Fruit fly (Drosophila melanogaster) ovary, adult (tissue): ENCODE results near the gene kek1.
A peak's percentile ranks its signal among the peaks of the same experiment; 100 is the strongest.

Experiments
- CG17801 ChIP-seq: fragments of 200-800 bp; optimal IDR thresholded peaks from 2 replicates; lab custom pipeline; 2019; ENCODE audit warnings: missing biosample characterization, mild to moderate bottlenecking, missing genetic modification characterization, moderate library complexity; ENCODE audit not compliant: partially characterized antibody

Gene kek1

DNA sequence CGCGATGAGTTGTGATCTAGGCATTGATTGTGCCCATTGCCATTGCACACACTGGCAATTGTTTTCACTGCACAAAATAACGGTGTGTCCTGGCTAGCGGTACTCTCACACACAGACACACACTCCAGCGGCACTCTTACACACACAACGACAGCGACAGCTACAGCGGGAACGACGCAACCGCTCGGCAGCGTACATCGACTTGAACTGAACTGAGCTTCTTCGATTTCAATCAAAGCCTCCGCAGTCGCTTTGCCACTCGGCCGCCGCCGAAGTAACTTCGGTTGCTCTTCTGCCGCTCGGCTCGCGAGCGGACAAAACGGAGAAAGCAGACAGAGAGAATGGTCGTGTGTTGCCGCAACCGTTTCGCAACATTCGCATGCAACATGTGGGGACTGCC lies at the start of gene kek1:
kek1 (minus strand) TSS at position 191 of the 400 bp plus-strand sequence.
- peak; percentile 56 for TF ChIP-seq CG17801 (GFP tag; lab: Kevin White, UChicago)

DNA sequence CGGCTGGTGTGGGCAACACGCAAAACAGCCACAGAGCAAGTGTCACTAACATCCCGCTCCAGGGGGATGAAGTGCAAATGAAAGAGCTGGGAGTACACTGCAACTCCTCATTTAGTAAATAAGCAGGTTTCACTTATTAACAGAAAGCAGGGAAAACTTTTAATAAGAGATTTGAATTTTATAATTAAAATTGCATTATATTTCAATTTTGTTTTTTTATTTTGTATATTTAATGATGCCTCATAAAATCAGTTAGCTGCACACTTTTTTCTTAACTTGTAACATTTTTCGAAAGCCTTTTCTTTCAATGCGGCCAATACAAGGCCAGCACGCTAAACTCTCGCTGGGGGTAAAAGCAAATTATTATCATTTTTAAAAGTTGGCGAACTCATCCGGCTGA lies 44.9 kb upstream of the kek1 start:
- TF ChIP-seq CG17801 (GFP tag; lab: Kevin White, UChicago), result no peak

DNA sequence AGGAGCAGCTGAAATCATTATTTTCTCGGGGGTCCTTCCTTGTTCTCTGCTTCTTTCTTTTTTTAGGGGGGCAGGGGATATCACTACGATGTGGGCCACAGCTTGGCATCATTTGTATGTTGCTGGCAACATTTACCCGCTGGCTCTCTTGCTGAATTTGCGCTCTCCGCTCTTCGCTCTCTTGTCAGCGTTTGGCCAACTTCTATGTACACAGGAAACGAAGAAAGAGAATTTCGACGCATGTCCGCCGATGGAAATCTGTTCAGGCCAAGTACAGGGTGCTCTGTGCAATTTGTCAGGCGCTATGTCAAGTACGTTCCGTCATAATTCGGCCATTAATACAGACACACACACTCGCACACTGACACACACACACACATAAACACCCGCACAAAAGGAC lies 31.9 kb upstream of the kek1 start:
- no peak for TF ChIP-seq CG17801 (GFP tag; lab: Kevin White, UChicago)

DNA sequence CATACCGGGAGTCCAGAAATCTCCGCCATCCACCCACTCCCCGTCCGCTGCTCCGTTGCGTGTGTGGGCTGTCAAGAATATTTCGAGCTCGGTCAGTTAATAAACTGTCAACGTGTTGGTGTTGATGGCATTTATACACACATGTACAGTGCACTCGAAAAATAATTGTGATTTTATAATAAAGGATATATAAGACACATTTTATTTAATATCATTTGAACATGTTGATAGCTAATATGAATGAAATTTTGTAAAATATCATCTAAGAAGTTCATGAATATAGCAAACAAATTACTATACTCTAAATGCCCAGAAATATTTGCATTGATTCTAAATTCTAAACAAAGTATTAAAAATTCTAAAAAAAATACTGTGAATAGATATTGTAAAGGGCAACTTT lies 27.5 kb upstream of the kek1 start:
- TF ChIP-seq CG17801 (GFP tag; lab: Kevin White, UChicago), result no peak

DNA sequence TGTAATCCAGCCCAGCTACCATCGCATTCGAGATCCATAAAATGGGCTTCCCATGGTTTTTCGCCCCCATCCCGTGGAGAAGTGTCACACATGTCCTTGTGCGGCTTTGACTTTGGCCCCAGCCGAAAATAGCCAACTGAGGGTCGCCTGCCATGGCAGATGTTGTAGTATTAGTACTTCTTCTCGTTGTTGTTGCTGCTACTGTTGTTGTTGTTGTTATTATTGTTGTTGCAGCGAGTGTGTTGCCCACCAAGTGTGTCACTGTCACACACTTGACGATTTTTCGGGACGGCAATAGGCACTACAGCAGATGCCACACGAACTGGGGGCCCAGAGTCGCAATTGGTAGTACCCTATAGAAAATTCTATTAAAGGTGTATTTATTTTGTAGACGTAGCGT lies 20.9 kb upstream of the kek1 start:
- TF ChIP-seq CG17801 (GFP tag; lab: Kevin White, UChicago), result no peak

DNA sequence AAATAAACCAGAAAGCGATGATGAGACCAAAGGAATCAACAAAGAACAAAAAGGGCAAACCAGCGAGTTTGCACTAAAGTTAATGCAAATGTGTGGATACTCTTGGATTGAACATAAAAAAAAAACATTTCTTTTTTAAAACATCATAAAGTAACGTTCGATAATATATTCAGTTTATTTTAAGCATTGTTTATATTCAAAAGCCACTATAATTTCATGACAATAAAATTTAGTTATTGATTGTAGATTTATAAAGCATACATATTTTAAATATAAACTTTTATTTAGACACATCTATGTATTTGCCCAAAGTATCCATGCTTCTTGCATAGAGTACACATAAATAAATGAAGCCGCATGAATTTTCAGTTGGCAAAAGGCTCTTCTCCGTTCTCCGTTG lies 19.3 kb upstream of the kek1 start:
- TF ChIP-seq CG17801 (GFP tag; lab: Kevin White, UChicago), result no peak

DNA sequence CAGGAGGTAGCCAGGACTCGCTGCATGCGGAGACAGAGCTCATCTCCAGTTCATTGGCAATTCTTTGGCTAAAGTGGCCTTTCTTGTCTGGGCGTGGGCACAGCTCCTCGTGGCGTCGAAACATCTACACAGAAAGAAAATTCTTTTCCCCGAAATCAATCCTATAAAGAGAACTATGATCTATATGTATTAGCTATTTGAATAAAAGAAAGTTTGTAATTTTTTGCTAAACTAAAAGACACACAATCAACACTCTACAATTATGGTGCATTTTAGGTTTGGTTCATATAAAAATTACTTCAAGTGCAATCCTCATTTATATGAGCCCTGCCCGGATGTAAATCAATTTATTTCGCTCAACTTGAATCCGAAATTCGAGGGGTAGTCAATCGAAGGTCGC lies 18.6 kb upstream of the kek1 start:
- TF ChIP-seq CG17801 (GFP tag; lab: Kevin White, UChicago), result no peak

DNA sequence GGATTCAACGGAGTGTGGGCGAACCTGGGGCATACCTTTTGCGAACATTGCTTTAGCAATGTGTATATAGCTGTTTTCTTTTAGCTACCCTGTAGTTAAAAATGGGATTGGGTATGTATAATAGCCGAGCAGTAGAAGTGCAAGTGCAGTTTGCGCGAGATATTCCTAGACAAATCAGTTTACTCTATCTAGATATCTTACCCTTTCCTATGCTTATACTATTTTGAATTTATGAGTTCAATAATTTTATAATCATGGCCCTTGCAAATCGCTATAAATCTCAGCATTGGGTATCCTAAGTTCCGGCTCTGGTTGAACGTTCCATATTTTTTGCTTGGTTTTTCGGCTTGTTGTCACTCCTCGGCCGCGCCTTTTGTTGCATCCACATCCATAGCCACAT lies 17.8 kb upstream of the kek1 start:
- no peak for TF ChIP-seq CG17801 (GFP tag; lab: Kevin White, UChicago)

DNA sequence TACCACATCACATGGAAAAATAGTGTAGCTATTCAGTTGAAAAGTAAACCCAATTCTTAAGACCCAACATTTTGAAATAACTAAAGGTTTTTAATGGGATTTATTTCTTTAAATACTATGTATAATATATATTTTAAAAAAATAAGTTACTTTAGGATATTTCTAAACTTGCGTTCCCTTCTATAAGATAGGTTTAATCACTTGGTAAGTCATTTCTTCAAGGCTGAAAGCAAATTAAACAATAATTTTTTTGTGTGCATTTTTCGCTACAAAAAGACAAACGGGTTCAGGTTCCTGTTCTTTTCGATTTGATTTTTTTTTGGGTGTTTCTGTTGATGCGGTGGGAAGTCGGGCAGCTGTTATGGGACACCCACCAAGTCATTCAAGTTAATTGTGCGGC lies 14.8 kb upstream of the kek1 start:
- no peak for TF ChIP-seq CG17801 (GFP tag; lab: Kevin White, UChicago)

DNA sequence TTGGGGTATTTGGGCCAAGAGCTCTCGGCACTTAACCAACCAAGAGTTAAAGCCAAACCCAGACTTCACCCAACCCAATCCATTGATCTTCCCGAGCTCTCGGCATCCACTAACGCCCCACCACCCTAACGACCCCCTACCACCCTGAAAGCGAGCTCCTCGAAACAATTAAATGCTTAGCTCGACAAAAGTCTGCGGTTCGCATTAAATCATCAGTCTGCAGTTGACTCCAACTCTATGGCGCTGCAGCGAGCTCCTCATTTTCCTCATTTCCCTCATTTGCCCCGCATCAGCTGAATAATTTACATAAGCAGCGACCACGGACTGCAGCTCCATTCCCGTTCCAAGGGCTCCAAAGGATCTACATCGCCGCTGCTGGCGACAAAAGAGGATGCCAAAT lies 13.5 kb upstream of the kek1 start:
- no peak for TF ChIP-seq CG17801 (GFP tag; lab: Kevin White, UChicago)

DNA sequence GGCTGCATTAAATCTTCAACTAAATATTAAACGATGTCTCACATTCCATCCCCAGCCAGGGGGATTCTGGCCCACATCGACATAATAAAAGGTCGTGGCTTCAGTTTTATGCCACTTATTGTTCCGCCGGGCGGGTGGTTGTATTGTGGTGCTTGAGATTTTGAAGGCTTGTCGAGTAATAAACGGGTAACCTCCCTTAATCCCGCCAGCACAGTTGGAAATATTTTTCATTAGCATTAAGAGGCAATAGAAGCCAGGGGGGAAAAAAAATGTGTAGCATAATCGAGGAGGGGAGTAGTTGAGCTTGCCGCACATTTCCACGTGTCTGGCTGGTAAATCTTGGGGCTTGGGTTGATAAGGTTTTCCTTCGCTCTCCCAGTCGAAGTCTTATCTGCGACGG lies 8.1 kb upstream of the kek1 start:
- TF ChIP-seq CG17801 (GFP tag; lab: Kevin White, UChicago), result no peak

DNA sequence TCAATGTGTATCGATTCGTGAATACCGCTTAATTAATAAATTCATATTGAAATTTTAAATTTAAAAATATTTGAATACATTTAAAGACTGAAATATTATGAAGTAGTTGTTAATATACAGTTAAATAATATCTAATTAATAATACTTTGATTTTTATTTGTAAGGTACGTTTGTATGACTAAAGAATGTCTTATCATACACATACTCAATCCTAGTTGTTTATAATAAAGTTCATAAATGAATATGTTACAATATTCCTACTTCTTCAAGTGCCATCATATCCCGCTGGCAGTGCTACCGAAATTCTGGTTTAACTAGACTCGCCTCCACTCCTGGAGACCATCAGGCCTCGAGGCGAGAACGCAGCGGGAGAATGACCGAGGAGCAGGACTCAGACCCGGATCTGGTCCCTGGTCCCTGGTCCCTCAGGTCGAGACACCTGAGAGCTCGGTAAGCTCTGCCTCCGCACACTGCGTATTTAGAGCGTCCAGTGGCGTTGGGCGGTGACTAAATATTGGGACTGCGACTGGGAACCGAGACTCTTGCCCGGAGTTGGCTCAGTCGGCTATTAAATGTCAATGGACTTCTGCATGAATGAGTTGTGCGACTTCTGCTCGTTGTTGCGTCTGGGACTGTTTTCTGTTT lies 6.8 kb upstream of the kek1 start:
- no peak for TF ChIP-seq CG17801 (GFP tag; lab: Kevin White, UChicago)

DNA sequence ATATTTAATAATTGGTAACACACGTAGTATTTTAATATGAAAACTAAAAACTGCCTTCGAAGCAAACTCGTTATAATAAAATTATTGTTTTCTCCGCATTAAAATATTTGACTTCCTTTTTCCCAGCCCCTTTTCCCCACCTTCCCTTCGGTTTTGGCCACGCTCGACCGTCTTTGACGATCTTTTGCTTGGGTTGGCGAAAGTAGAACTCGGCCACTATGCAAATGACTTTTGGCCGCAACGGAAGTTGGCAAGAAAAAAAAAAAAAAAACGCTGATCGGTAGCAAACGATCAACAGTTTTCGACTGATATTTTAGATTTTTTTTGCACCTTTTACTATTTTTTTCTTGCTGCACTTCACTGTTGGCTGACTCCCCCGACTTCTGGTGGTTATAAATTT lies 2.8 kb upstream of the kek1 start:
- TF ChIP-seq CG17801 (GFP tag; lab: Kevin White, UChicago), result no peak

DNA sequence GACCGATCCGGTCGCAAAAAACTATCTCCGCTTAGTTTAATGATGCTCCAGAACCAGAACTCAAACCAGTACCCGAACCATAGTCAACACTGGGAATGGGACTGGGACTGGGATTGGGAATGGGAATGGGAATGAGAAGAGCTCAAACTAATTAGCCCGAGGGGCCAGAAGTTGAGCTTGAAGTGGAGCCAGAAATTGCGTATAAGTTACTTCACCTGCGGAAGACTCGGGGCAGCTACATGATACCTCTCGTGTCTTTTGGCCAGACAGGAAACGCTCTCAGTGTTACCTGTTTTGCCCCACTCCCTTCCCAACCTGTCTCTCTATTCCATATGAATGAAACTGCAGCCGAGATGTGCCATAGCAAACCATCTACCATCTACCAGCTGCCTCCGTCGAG lies 1.6 kb upstream of the kek1 start:
- no peak for TF ChIP-seq CG17801 (GFP tag; lab: Kevin White, UChicago)

DNA sequence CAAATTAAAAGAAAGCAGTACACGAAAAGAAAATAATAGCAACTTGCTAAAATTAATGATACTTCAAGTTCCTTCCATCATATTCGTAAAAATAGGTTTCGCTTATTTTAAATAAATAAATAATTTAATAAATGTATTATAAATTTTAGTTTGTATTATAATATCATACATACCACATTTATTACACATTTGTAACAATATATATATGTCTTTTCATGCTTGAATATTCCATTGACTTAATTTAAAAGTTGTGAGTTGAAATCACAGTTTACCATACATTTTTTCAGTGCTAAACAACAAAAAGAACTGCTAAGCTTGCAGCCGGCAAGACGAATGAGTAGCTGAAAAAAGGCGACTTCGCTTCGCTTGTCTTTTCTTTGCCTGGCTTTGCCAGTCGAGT lies 1.0 kb upstream of the kek1 start:
- peak; percentile 87 for TF ChIP-seq CG17801 (GFP tag; lab: Kevin White, UChicago)

DNA sequence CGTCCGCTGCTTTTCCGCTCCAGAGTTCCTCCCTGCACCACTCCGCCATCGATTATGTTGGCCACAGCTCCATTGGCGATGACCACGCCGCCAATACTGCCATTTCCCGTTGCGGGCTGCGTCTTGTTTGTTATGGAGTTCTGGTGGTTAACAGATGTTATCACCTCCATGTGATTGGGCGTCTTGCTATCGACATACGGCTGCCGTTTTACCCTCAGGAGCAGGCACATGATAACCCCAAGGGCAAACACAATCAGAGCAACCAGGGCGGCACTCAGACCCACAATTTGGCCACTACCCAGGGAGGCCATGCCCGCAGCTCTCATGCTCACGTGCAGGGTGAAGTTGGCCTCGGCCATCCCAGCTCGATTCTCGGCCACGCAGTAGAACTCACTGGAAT lies 2.5 kb downstream of the kek1 start:
- TF ChIP-seq CG17801 (GFP tag; lab: Kevin White, UChicago), result no peak

DNA sequence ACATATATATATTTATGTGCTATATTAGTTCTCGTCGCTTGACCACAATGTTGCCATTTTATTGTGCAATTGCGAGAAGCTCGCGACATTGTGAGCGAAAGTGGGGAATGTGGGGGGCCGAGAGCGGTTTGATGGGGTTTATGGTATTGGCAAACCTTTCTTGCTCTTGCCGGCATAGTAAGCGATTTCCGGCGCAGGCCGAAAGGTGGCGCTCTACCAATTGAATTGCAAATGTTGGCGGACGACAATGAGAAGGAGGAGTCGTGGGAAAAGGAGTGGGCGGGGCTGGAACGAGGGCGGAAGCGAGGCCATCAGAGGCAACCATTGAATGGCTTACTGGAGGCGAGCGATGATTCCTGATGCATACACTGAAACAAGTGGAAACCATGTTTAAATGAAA lies 19.1 kb downstream of the kek1 start:
- TF ChIP-seq CG17801 (GFP tag; lab: Kevin White, UChicago), result no peak
